Worm (Caenorhabditis elegans): ENCODE data around the gene F56H9.8.

Gene F56H9.8

DNA sequence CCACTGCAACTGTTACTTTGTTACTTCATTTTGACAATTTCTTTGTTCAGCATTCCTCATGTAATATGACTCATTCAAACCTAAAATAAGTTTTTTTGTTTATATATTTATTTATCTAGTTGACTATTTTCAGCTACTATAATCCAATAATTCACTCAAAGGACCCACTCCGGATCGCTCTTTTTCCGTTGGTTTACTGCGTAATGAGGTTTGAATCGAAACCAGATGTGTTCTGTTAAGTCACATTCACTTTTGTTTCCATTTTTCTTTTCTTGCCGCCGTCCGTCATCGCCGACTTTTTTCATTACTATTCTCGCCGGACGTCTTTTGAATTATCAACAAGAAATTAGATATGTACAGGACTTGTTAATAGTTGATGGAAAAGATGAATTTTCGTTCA lies 18.8 kb downstream of the F56H9.8 start:
- TF ChIP-seq W03F9.2 (tag; optimal IDR thresholded peaks at IDR 0.05) = no peak
- TF ChIP-seq him-1 (tag; optimal IDR thresholded peaks at IDR 0.05) = no peak
- TF ChIP-seq dao-5 (tag; optimal IDR thresholded peaks at IDR 0.05) = no peak

DNA sequence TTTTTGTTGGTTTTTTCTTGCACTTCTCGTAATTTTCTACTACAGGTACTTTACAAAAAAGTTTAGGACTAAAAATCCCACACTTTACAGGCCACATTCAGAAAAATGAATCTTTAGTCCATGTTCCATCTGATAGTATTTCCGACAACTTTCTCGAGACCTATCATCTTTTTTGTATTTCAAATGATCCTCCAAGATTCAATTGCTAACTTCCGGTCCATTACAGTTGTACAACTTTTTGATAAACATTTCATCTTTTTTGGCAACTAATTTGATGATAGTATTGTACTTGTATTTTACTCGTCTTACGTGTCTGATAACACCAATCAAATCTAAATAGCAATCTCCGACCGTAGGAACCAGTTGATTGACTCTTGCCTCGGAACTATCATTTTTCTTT lies 22.8 kb downstream of the F56H9.8 start:
- TF ChIP-seq him-1 (tag; optimal IDR thresholded peaks at IDR 0.05) (no peak), dao-5 (tag; optimal IDR thresholded peaks at IDR 0.05) (no peak), W03F9.2 (tag; optimal IDR thresholded peaks at IDR 0.05) (no peak)

DNA sequence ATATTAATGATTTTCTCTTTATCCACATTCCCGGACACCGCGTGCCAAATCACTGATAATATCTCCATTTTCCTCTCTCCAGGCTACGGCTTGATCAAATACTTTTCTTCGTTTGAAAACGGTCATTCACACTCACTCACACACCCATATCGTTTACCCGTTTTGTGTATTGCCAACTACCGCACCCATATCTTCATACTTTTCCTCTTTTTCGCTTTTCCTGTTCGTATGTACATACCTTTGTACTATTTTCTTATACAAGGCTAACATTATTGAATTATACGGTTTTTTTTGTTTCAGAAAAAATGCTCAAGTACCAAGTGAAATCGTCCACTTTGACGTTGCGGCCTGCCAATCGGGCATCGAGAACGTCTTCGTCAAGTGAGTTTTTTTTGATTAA lies 23.3 kb downstream of the F56H9.8 start, which contains the start of gene W05B10.4:
Gene W05B10.4, plus strand, starts transcription at position 301 of the 400 bp plus-strand sequence.
- TF ChIP-seq W03F9.2 (tag; optimal IDR thresholded peaks at IDR 0.05) = no peak
- TF ChIP-seq him-1 (tag; optimal IDR thresholded peaks at IDR 0.05) = no peak
- TF ChIP-seq dao-5 (tag; optimal IDR thresholded peaks at IDR 0.05) = no peak

DNA sequence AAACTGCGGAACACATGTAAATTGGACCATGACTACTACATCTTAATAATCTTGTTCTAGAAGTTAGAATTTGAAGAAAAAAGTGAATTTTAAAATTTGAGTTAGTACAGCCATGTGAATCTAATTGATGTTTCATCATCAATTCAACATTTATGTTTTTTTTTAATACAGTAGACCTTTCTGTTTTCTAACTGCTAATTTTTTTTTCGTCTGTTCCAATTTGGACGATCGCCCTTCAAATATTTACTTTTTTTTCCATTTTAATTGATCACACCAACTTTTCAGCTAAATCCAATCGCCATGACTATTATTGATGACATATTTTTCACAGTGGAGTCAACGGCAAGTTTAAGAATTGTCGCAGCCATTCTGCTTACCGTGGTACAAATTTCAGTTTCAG lies 26.0 kb downstream of the F56H9.8 start, which contains the start of gene srx-116:
Gene srx-116, plus strand, starts transcription at position 301 of the 400 bp plus-strand sequence.
- TF ChIP-seq W03F9.2 (tag; optimal IDR thresholded peaks at IDR 0.05) = no peak
- TF ChIP-seq him-1 (tag; optimal IDR thresholded peaks at IDR 0.05) = no peak
- no peak for TF ChIP-seq dao-5 (tag; optimal IDR thresholded peaks at IDR 0.05)

DNA sequence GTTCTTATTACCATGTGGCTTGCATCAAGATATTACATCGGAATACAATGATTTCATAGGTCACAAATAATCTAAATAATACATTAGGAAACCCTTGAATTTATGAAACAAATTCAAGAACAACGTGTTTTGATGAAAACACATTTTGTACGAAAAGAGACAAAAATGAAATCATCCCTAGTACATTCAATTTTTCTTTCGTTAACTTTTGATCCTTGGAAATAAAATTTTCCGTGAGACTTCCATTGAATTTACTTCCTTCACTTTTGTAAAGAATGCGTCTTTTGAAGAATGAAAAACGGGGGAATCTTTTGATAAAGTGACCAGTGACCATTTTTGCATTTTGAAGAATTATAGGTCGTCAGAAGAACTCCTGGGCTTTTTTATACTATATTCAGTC lies 29.1 kb downstream of the F56H9.8 start:
- TF ChIP-seq dao-5 (tag; optimal IDR thresholded peaks at IDR 0.05) (no peak), W03F9.2 (tag; optimal IDR thresholded peaks at IDR 0.05) (no peak), him-1 (tag; optimal IDR thresholded peaks at IDR 0.05) (no peak)

DNA sequence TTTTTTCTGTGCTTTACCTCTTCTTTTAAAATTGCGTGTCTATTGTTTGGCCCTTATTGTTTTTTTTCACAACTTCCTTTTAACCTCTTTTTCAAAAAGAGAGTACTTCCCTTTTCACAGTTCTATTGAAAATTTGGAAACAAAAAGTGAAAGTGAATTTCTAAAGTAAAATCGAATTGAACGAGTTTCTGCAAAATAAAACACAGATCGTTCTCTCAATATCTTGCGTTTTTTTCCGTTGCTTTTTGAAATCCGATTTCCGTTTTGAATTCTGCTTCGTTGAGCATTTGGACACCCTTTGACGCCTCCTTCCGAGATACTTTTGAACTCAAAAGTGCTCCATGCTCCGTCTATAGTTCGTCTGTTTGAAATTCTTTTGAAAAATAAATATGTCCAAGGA lies 31.7 kb downstream of the F56H9.8 start:
- no peak for TF ChIP-seq him-1 (tag; optimal IDR thresholded peaks at IDR 0.05)
- TF ChIP-seq W03F9.2 (tag; optimal IDR thresholded peaks at IDR 0.05) = no peak
- no peak for TF ChIP-seq dao-5 (tag; optimal IDR thresholded peaks at IDR 0.05)

DNA sequence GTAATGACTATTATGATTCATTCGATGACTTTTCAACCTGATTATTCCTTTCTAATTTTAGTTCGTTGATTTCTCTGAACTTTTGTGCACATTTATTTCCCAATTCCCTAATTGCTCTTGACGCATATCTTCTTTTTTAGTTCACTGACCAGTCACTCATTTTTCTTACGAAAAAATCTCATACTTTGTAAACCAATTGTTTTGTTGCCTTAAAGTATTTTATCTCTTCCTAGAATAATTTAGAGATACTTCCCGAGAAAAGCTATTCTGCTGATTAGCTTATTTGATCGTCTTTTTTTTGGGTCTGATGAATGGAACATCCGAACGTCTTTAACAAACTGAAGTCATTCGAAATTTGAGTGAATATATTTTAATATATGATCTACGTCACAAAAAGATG lies 34.7 kb downstream of the F56H9.8 start:
- TF ChIP-seq W03F9.2 (tag; optimal IDR thresholded peaks at IDR 0.05) (no peak), dao-5 (tag; optimal IDR thresholded peaks at IDR 0.05) (no peak), him-1 (tag; optimal IDR thresholded peaks at IDR 0.05) (no peak)

DNA sequence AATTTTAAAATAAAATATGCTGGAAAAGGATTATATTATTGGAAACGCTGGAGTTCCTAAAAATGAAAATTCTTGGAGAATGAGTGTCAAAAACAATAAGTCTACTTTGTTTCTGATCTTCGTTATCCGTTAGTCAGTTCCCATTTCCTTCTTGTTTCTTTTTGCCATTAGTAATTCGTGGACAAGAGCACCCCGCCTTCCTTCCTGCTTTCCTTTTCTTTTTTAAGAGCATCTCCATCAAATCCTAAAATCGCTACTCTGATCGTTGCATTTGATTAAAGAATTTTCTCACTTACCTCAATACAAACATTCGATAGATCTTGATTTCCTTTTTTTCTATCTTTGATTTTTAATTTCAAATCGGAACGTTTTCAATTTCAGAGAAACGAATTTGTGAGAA lies 35.2 kb downstream of the F56H9.8 start, which contains the start of gene frpr-15:
Gene frpr-15, plus strand, starts transcription at position 301 of the 400 bp plus-strand sequence.
- no peak for TF ChIP-seq dao-5 (tag; optimal IDR thresholded peaks at IDR 0.05)
- TF ChIP-seq W03F9.2 (tag; optimal IDR thresholded peaks at IDR 0.05) = no peak
- TF ChIP-seq him-1 (tag; optimal IDR thresholded peaks at IDR 0.05) = no peak

DNA sequence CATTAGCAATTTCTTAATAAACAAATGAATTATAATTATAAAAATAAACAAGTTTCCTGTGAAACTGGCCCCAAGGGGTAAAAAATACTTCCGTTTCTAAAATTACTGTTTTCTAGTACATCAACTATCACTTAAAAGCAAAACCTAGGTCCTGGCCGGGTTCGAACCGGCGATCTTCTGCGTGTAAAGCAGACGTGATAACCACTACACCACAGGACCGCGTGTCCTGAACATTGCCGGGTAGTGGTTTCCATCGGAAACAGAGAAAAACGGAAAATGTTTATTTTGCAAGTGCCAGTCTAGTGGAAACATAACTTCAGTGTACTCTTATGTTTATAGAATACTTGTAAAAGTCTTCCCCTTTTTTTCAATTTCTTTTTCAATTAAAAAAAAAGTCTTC lies 38.6 kb downstream of the F56H9.8 start:
- no peak for TF ChIP-seq him-1 (tag; optimal IDR thresholded peaks at IDR 0.05)
- no peak for TF ChIP-seq dao-5 (tag; optimal IDR thresholded peaks at IDR 0.05)
- TF ChIP-seq W03F9.2 (tag; optimal IDR thresholded peaks at IDR 0.05) = no peak

DNA sequence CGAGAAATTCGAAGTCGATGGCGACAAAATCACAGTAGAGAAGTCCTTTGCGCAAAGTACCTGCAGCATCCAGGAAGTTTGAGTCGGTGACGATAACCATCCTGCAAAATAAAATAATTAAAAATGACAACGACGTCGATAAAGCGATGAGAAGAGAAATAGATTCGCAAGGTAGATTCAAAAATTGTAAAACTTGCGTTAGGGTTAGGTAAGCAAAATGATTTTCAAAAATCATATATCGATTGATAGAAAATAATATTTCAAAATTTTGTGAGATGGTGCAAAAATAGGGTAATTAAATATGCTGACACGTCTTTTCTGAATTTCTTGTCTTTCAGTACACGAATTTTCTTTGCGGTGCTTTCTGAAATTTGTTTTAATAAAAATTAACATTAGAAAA lies 50.6 kb downstream of the F56H9.8 start, which contains the start of gene parn-1:
Gene parn-1, minus strand, starts transcription at position 101 of the 400 bp plus-strand sequence.
- TF ChIP-seq W03F9.2 (tag; optimal IDR thresholded peaks at IDR 0.05) (no peak), dao-5 (tag; optimal IDR thresholded peaks at IDR 0.05) (no peak), him-1 (tag; optimal IDR thresholded peaks at IDR 0.05) (no peak)

DNA sequence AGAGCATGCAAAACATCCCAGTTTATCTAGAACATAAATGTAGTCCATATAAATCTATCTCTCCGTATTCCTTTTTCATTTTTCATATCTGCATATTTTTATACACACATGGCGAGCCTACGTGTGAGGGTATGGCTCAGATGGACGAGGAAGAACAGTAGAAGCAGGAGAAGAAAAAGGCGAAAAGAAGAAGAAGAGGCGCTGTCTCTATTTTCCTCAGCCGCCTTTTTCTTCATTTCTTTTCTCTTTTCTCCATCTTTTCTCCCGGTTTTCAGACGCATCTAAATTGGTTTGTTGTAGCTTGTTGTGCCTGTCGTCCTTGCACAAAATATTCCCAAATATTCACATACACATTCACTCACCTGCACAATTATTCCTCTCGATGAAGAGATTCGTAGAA lies 51.4 kb downstream of the F56H9.8 start, which contains the start of gene K10C8.4:
Gene K10C8.4, plus strand, starts transcription at position 301 of the 400 bp plus-strand sequence.
- TF ChIP-seq W03F9.2 (tag; optimal IDR thresholded peaks at IDR 0.05) (no peak), dao-5 (tag; optimal IDR thresholded peaks at IDR 0.05) (no peak), him-1 (tag; optimal IDR thresholded peaks at IDR 0.05) (no peak)
